Fruit fly (Drosophila melanogaster) whole organism, embryonic: ENCODE measurements around the gene obst-G.

ENCODE experiments used
- Atf3 ChIP-seq: fragments of 200-800 bp; sonication (Bioruptor generic); optimal IDR thresholded peaks from 3 replicates; lab custom pipeline; 2016; ENCODE audit warnings: missing biosample characterization, missing genetic modification characterization
- Bdp1 ChIP-seq: fragments of 200-800 bp; sonication (Bioruptor generic); optimal IDR thresholded peaks from 3 replicates; lab custom pipeline; 2016; ENCODE audit warnings: missing biosample characterization, missing genetic modification characterization
- Bgb ChIP-seq: fragments of 200-800 bp; sonication (Bioruptor generic); IDR thresholded peaks from 2 replicates; pipeline ENCODE4 v1.3.6; 2022; ENCODE audit warnings: missing biosample characterization, missing genetic modification characterization; ENCODE audit not compliant: partially characterized antibody
- Blimp-1 ChIP-seq: fragments of 200-800 bp; sonication (Bioruptor generic); optimal IDR thresholded peaks from 3 replicates; lab custom pipeline; 2018; ENCODE audit warnings: missing biosample characterization, missing genetic modification characterization, mild to moderate bottlenecking, moderate library complexity, missing genetic modification reagents
- CG10209 ChIP-seq: fragments of 200-800 bp; sonication (Bioruptor generic); optimal IDR thresholded peaks from 3 replicates; lab custom pipeline; 2017; ENCODE audit warnings: missing biosample characterization, mild to moderate bottlenecking, missing genetic modification characterization, missing genetic modification reagents
- CG10274 ChIP-seq: fragments of 200-800 bp; sonication (Bioruptor generic); optimal IDR thresholded peaks from 3 replicates; lab custom pipeline; 2017; ENCODE audit warnings: missing biosample characterization, mild to moderate bottlenecking, missing genetic modification characterization
- CG10366 ChIP-seq: fragments of 200-800 bp; sonication (Bioruptor generic); IDR thresholded peaks from 2 replicates; pipeline ENCODE4 v1.3.6; 2022; ENCODE audit warnings: missing biosample characterization, missing genetic modification characterization
- CG11695 ChIP-seq: fragments of 200-800 bp; sonication (Bioruptor generic); IDR thresholded peaks from 3 replicates; pipeline ENCODE4 v1.3.6; 2022; ENCODE audit warnings: missing biosample characterization, missing genetic modification characterization
- CG13123 ChIP-seq: fragments of 200-800 bp; sonication (Bioruptor generic); optimal IDR thresholded peaks from 2 replicates; lab custom pipeline; 2016; ENCODE audit warnings: missing biosample characterization, missing genetic modification characterization
- CG13287 ChIP-seq: fragments of 200-800 bp; sonication (Bioruptor generic); IDR thresholded peaks from 2 replicates; pipeline ENCODE4 v1.3.6; 2022; ENCODE audit warnings: missing biosample characterization, missing genetic modification characterization; ENCODE audit not compliant: partially characterized antibody
- CG13894 ChIP-seq: fragments of 200-800 bp; sonication (Bioruptor generic); optimal IDR thresholded peaks from 3 replicates; lab custom pipeline; 2018; ENCODE audit warnings: missing biosample characterization, mild to moderate bottlenecking, missing genetic modification characterization, moderate library complexity
- CG14860 ChIP-seq: fragments of 200-800 bp; sonication (Bioruptor generic); IDR thresholded peaks from 3 replicates; pipeline ENCODE4 v1.3.6; 2022; ENCODE audit warnings: missing biosample characterization, missing genetic modification characterization; ENCODE audit not compliant: partially characterized antibody
- CG15601 ChIP-seq: fragments of 200-800 bp; sonication (Bioruptor generic); optimal IDR thresholded peaks from 3 replicates; lab custom pipeline; 2019; ENCODE audit warnings: missing biosample characterization, mild to moderate bottlenecking, missing genetic modification characterization, moderate library complexity
- CG1602 ChIP-seq: fragments of 200-800 bp; sonication (Bioruptor generic); optimal IDR thresholded peaks from 3 replicates; lab custom pipeline; 2016; ENCODE audit warnings: missing biosample characterization, missing genetic modification characterization
- CG1603 ChIP-seq: fragments of 200-800 bp; sonication (Bioruptor generic); optimal IDR thresholded peaks from 2 replicates; lab custom pipeline; 2019; ENCODE audit warnings: missing biosample characterization, mild to moderate bottlenecking, missing genetic modification characterization, moderate library complexity
- CG16813 ChIP-seq: fragments of 200-800 bp; sonication (Bioruptor generic); IDR thresholded peaks from 3 replicates; pipeline ENCODE4 v1.3.6; 2022; ENCODE audit warnings: missing biosample characterization, missing genetic modification characterization; ENCODE audit not compliant: partially characterized antibody
- CG17912 ChIP-seq: fragments of 200-800 bp; sonication (Bioruptor generic); optimal IDR thresholded peaks from 2 replicates; lab custom pipeline; 2018; ENCODE audit warnings: missing biosample characterization, mild to moderate bottlenecking, missing genetic modification characterization
- CG3407 ChIP-seq: fragments of 200-800 bp; sonication (Bioruptor generic); optimal IDR thresholded peaks from 2 replicates; lab custom pipeline; 2018; ENCODE audit warnings: missing biosample characterization, mild to moderate bottlenecking, missing genetic modification characterization
- CG34422 ChIP-seq: fragments of 200-800 bp; sonication (Bioruptor generic); IDR thresholded peaks from 3 replicates; pipeline ENCODE4 v1.3.6; 2022; ENCODE audit warnings: missing biosample characterization, missing genetic modification characterization
- CG8281 ChIP-seq: fragments of 200-800 bp; sonication (Bioruptor generic); optimal IDR thresholded peaks from 2 replicates; lab custom pipeline; 2018; ENCODE audit warnings: missing biosample characterization, mild to moderate bottlenecking, missing genetic modification characterization, moderate library complexity
- CG8359 ChIP-seq: fragments of 200-800 bp; sonication (Bioruptor generic); optimal IDR thresholded peaks from 2 replicates; lab custom pipeline; 2017; ENCODE audit warnings: missing biosample characterization, mild to moderate bottlenecking, missing genetic modification characterization, borderline replicate concordance
- CG9817 ChIP-seq: fragments of 200-800 bp; sonication (Bioruptor generic); optimal IDR thresholded peaks from 2 replicates; lab custom pipeline; 2018; ENCODE audit warnings: missing biosample characterization, mild to moderate bottlenecking, missing genetic modification characterization, moderate library complexity
- Doc3 ChIP-seq: fragments of 200-800 bp; sonication (Bioruptor generic); IDR thresholded peaks from 3 replicates; pipeline ENCODE4 v1.3.6; 2022; ENCODE audit warnings: missing biosample characterization, missing genetic modification characterization; ENCODE audit not compliant: partially characterized antibody
- E2f1 ChIP-seq: fragments of 200-800 bp; sonication (Bioruptor generic); IDR thresholded peaks from 2 replicates; pipeline ENCODE4 v1.3.6; 2022; ENCODE audit warnings: missing biosample characterization, missing genetic modification characterization
- GATAe ChIP-seq: fragments of 200-800 bp; sonication (Bioruptor generic); conservative IDR thresholded peaks from 2 replicates; pipeline ENCODE4 v1.3.6; 2022; ENCODE audit warnings: missing biosample characterization, missing genetic modification characterization
- Hmr ChIP-seq: fragments of 200-800 bp; sonication (Bioruptor generic); optimal IDR thresholded peaks from 3 replicates; lab custom pipeline; 2017; ENCODE audit warnings: mild to moderate bottlenecking, missing biosample characterization, missing genetic modification reagents, missing genetic modification characterization
- Hmx ChIP-seq: fragments of 200-800 bp; sonication (Bioruptor generic); optimal IDR thresholded peaks from 2 replicates; lab custom pipeline; 2016; ENCODE audit warnings: missing biosample characterization, missing genetic modification characterization
- Hr51 ChIP-seq, 2 experiments: fragments of 200-800 bp; sonication (Bioruptor generic); optimal IDR thresholded peaks; 2 replicates in 1 of 2; 3 replicates in 1 of 2; lab custom pipeline; 2016 to 2018; ENCODE audit warnings: missing biosample characterization in 2 of 2, missing genetic modification characterization in 2 of 2, mild to moderate bottlenecking in 1 of 2, moderate library complexity in 1 of 2
- Mad ChIP-seq: fragments of 200-800 bp; sonication (Bioruptor generic); optimal IDR thresholded peaks from 2 replicates; lab custom pipeline; 2016; ENCODE audit warnings: missing biosample characterization, missing genetic modification characterization
- Ptx1 ChIP-seq: fragments of 200-800 bp; sonication (Bioruptor generic); IDR thresholded peaks from 2 replicates; pipeline ENCODE4 v1.3.6; 2022; ENCODE audit warnings: missing biosample characterization, missing genetic modification characterization
- Trl ChIP-seq, 3 experiments: fragments of >200 bp in 2 of 3; fragments of 200-800 bp in 1 of 3; sonication (Bioruptor generic) in 1 of 3; optimal IDR thresholded peaks; 2 replicates in 1 of 3; 3 replicates in 2 of 3; lab custom pipeline; 2016 to 2017; ENCODE audit warnings: missing biosample characterization in 1 of 3, missing genetic modification characterization in 1 of 3
- Usf ChIP-seq: fragments of 200-800 bp; sonication (Bioruptor generic); optimal IDR thresholded peaks from 2 replicates; lab custom pipeline; 2017; ENCODE audit warnings: missing genotype, missing biosample characterization, missing genetic modification characterization
- bigmax ChIP-seq: fragments of 200-800 bp; sonication (Bioruptor generic); optimal IDR thresholded peaks from 2 replicates; lab custom pipeline; 2018; ENCODE audit warnings: missing biosample characterization, mild to moderate bottlenecking, missing genetic modification characterization
- br ChIP-seq: fragments of >200 bp; optimal IDR thresholded peaks from 2 replicates; lab custom pipeline; 2017
- esg ChIP-seq: fragments of 200-800 bp; sonication (Bioruptor generic); conservative IDR thresholded peaks from 2 replicates; pipeline ENCODE4 v1.3.6; 2022; ENCODE audit warnings: missing biosample characterization, missing genetic modification characterization
- exex ChIP-seq: fragments of 200-800 bp; sonication (Bioruptor generic); optimal IDR thresholded peaks from 4 replicates; lab custom pipeline; 2018; ENCODE audit warnings: missing biosample characterization, mild to moderate bottlenecking, missing genetic modification characterization, moderate library complexity
- fd64A ChIP-seq: fragments of 200-800 bp; sonication (Bioruptor generic); optimal IDR thresholded peaks from 3 replicates; lab custom pipeline; 2018; ENCODE audit warnings: missing biosample characterization, mild to moderate bottlenecking, missing genetic modification characterization
- hth ChIP-seq: fragments of >200 bp; optimal IDR thresholded peaks from 2 replicates; lab custom pipeline; 2017; ENCODE audit warnings: inconsistent platforms
- lola ChIP-seq, 3 experiments: fragments of >200 bp in 2 of 3; fragments of 200-800 bp in 1 of 3; sonication (Bioruptor generic) in 1 of 3; optimal IDR thresholded peaks; 2 replicates each; lab custom pipeline; 2017 to 2019; ENCODE audit warnings: missing biosample characterization in 3 of 3, missing genetic modification characterization in 3 of 3, mild to moderate bottlenecking in 1 of 3, moderate library complexity in 1 of 3
- lov ChIP-seq, 2 experiments: fragments of 200-800 bp in 1 of 2; fragments of >200 bp in 1 of 2; sonication (Bioruptor generic) in 1 of 2; IDR thresholded peaks in 1 of 2; optimal IDR thresholded peaks in 1 of 2; 2 replicates in 1 of 2; 3 replicates in 1 of 2; pipeline versions ENCODE4 v1.3.6 to Lab custom; 2017 to 2022; ENCODE audit warnings: missing biosample characterization in 1 of 2, missing genetic modification characterization in 1 of 2
- nerfin-1 ChIP-seq: fragments of 200-800 bp; sonication (Bioruptor generic); optimal IDR thresholded peaks from 3 replicates; lab custom pipeline; 2019; ENCODE audit warnings: missing biosample characterization, mild to moderate bottlenecking, missing genetic modification characterization, moderate library complexity
- otp ChIP-seq: fragments of 200-800 bp; sonication (Bioruptor generic); IDR thresholded peaks from 3 replicates; pipeline ENCODE4, ENCODE4 v1.3.6; 2022; ENCODE audit warnings: missing biosample characterization, missing genetic modification characterization
- phol ChIP-seq: fragments of 200-800 bp; sonication (Bioruptor generic); optimal IDR thresholded peaks from 3 replicates; lab custom pipeline; 2018; ENCODE audit warnings: missing biosample characterization, mild to moderate bottlenecking, missing genetic modification characterization, moderate library complexity
- pnt ChIP-seq: fragments of 200-800 bp; sonication (Bioruptor generic); optimal IDR thresholded peaks from 3 replicates; lab custom pipeline; 2016; ENCODE audit warnings: missing biosample characterization, missing genetic modification characterization
- psq ChIP-seq: fragments of 200-800 bp; sonication (Bioruptor generic); optimal IDR thresholded peaks from 2 replicates; lab custom pipeline; 2017; ENCODE audit warnings: missing biosample characterization, missing genetic modification characterization
- sens ChIP-seq: fragments of 200-800 bp; sonication (Bioruptor generic); peaks from one replicate; lab custom pipeline; 2016; ENCODE audit warnings: missing biosample characterization, missing genetic modification characterization
- shn ChIP-seq: fragments of 200-800 bp; sonication (Bioruptor generic); optimal IDR thresholded peaks from 3 replicates; lab custom pipeline; 2016; ENCODE audit warnings: missing biosample characterization, missing genetic modification characterization
- slou ChIP-seq: fragments of 200-800 bp; sonication (Bioruptor generic); optimal IDR thresholded peaks from 3 replicates; lab custom pipeline; 2016; ENCODE audit warnings: missing biosample characterization, missing genetic modification characterization
- tin ChIP-seq: fragments of 200-800 bp; sonication (Bioruptor generic); optimal IDR thresholded peaks from 3 replicates; lab custom pipeline; 2016; ENCODE audit warnings: missing biosample characterization, missing genetic modification characterization
- zf30C ChIP-seq: fragments of 200-800 bp; sonication (Bioruptor generic); optimal IDR thresholded peaks from 3 replicates; lab custom pipeline; 2018; ENCODE audit warnings: missing biosample characterization, mild to moderate bottlenecking, missing genetic modification characterization

obst-G gene

dm6 chr3L:11918217-11918616, 34.9 kb downstream of the obst-G start (continued):
- TF ChIP-seq Ptx1 (no peak), E2f1 (no peak), slou (GFP tag; lab: Kevin White, UChicago) (no peak), GATAe (GFP tag; lab: Robert Waterston, UW) (no peak), Hmr (GFP tag; lab: Kevin White, UChicago) (no peak), CG13287 (GFP tag; lab: Robert Waterston, UW) (no peak; the same call in 1 of the 2 replicates), fd64A (GFP tag; lab: Kevin White, UChicago) (no peak), Hmx (GFP tag; lab: Kevin White, UChicago) (no peak), Atf3 (GFP tag; lab: Kevin White, UChicago) (peak; percentile 25), CG16813 (GFP tag; lab: Robert Waterston, UW) (no peak), Trl (optimal IDR thresholded peaks at IDR 0.05; lab: Kevin White, UChicago) (no peak), Trl (GFP tag; optimal IDR thresholded peaks at IDR 0.05; lab: Kevin White, UChicago) (no peak), CG8281 (tag; lab: Kevin White, UChicago) (peak; percentile 39), CG3407 (GFP tag; lab: Kevin White, UChicago) (no peak), CG15601 (tag; lab: Kevin White, UChicago) (no peak), CG10274 (no peak), hth (no peak), Bdp1 (GFP tag; lab: Kevin White, UChicago) (no peak), CG1603 (tag; lab: Kevin White, UChicago) (peak; percentile 24), pnt (GFP tag; lab: Kevin White, UChicago) (no peak), shn (GFP tag; lab: Kevin White, UChicago) (no peak), sens (peak; percentile 62), tin (no peak), bigmax (GFP tag; lab: Kevin White, UChicago) (no peak), CG1602 (GFP tag; lab: Kevin White, UChicago) (no peak), phol (tag; lab: Kevin White, UChicago) (no peak), Doc3 (GFP tag; lab: Robert Waterston, UW) (no peak), CG10366 (GFP tag; lab: Robert Waterston, UW) (no peak), Blimp-1 (GFP tag; lab: Kevin White, UChicago) (no peak), Bgb (GFP tag; lab: Robert Waterston, UW) (no peak), Mad (GFP tag; lab: Kevin White, UChicago) (no peak), CG34422 (GFP tag; lab: Robert Waterston, UW) (no peak), CG13123 (no peak), esg (GFP tag; lab: Robert Waterston, UW) (no peak), CG8359 (no peak), exex (tag; lab: Kevin White, UChicago) (no peak), nerfin-1 (tag; lab: Kevin White, UChicago) (no peak), lola (GFP tag; optimal IDR thresholded peaks at IDR 0.05; lab: Kevin White, UChicago) (no peak), CG13894 (tag; lab: Kevin White, UChicago) (no peak), otp (GFP tag; lab: Robert Waterston, UW) (no peak), Hr51 (GFP tag; optimal IDR thresholded peaks at IDR 0.05; lab: Kevin White, UChicago) (no peak), CG14860 (no peak), CG17912 (GFP tag; lab: Kevin White, UChicago) (no peak), psq (GFP tag; lab: Kevin White, UChicago) (no peak), zf30C (GFP tag; lab: Kevin White, UChicago) (no peak), CG11695 (GFP tag; lab: Robert Waterston, UW) (no peak), CG9817 (tag; lab: Kevin White, UChicago) (no peak), Usf (GFP tag; lab: Kevin White, UChicago) (no peak), br (lab: Kevin White, UChicago) (no peak), CG10209 (no peak), lov (optimal IDR thresholded peaks at IDR 0.05; lab: Kevin White, UChicago) (no peak), lov (GFP tag; IDR thresholded peaks at IDR 0.05; lab: Robert Waterston, UW) (no peak)
